Fruit fly (Drosophila melanogaster) whole organism, embryonic: Measurements from ENCODE around the gene Cnep1r2.

ENCODE experiments used
- CG10147 ChIP-seq: fragments of 200-800 bp; sonication (Bioruptor generic); optimal IDR thresholded peaks from 2 replicates; lab custom pipeline; 2019; ENCODE audit warnings: missing biosample characterization, mild to moderate bottlenecking, missing genetic modification characterization, moderate library complexity
- CG10209 ChIP-seq: fragments of 200-800 bp; sonication (Bioruptor generic); optimal IDR thresholded peaks from 3 replicates; lab custom pipeline; 2017; ENCODE audit warnings: missing biosample characterization, mild to moderate bottlenecking, missing genetic modification characterization, missing genetic modification reagents
- CG10431 ChIP-seq: fragments of 200-800 bp; sonication (Bioruptor generic); optimal IDR thresholded peaks from 3 replicates; lab custom pipeline; 2018; ENCODE audit warnings: missing biosample characterization, mild to moderate bottlenecking, missing genetic modification characterization
- CG10959 ChIP-seq: fragments of 200-800 bp; sonication (Bioruptor generic); IDR thresholded peaks from 2 replicates; pipeline ENCODE4 v1.3.6; 2022; ENCODE audit warnings: missing biosample characterization, missing genetic modification characterization
- CG11247 ChIP-seq: fragments of 200-800 bp; sonication (Bioruptor generic); IDR thresholded peaks from 2 replicates; pipeline ENCODE4 v1.3.6; 2022; ENCODE audit warnings: missing biosample characterization, missing genetic modification characterization
- CG11456 ChIP-seq: fragments of 200-800 bp; sonication (Bioruptor generic); IDR thresholded peaks from 3 replicates; pipeline ENCODE4 v1.3.6; 2022; ENCODE audit warnings: missing biosample characterization, missing genetic modification characterization
- CG12942 ChIP-seq: fragments of 200-800 bp; sonication (Bioruptor generic); optimal IDR thresholded peaks from 3 replicates; lab custom pipeline; 2016; ENCODE audit warnings: missing biosample characterization, missing genetic modification characterization
- CG13775 ChIP-seq: fragments of 200-800 bp; sonication (Bioruptor generic); optimal IDR thresholded peaks from 3 replicates; lab custom pipeline; 2017; ENCODE audit warnings: missing biosample characterization, mild to moderate bottlenecking, missing genetic modification characterization
- CG13894 ChIP-seq: fragments of 200-800 bp; sonication (Bioruptor generic); optimal IDR thresholded peaks from 3 replicates; lab custom pipeline; 2018; ENCODE audit warnings: missing biosample characterization, mild to moderate bottlenecking, missing genetic modification characterization, moderate library complexity
- CG1647 ChIP-seq: fragments of 200-800 bp; sonication (Bioruptor generic); optimal IDR thresholded peaks from 3 replicates; lab custom pipeline; 2016; ENCODE audit warnings: missing biosample characterization, missing genetic modification characterization
- CG16779 ChIP-seq: fragments of 200-800 bp; sonication (Bioruptor generic); IDR thresholded peaks from 2 replicates; pipeline ENCODE4 v1.3.6; 2022; ENCODE audit warnings: missing biosample characterization, missing genetic modification characterization
- CG16863 ChIP-seq: fragments of 200-800 bp; sonication (Bioruptor generic); optimal IDR thresholded peaks from 3 replicates; lab custom pipeline; 2016; ENCODE audit warnings: missing biosample characterization, missing genetic modification characterization
- CG17186 ChIP-seq: fragments of 200-800 bp; sonication (Bioruptor generic); optimal IDR thresholded peaks from 3 replicates; lab custom pipeline; 2017; ENCODE audit warnings: missing biosample characterization, missing genetic modification reagents, missing genetic modification characterization
- CG17829 ChIP-seq: fragments of 200-800 bp; optimal IDR thresholded peaks from 2 replicates; lab custom pipeline; 2019; ENCODE audit warnings: missing biosample characterization, mild to moderate bottlenecking, missing genetic modification characterization, moderate library complexity
- CG18476 ChIP-seq: fragments of 200-800 bp; sonication (Bioruptor generic); optimal IDR thresholded peaks from 2 replicates; lab custom pipeline; 2016; ENCODE audit warnings: missing biosample characterization, mild to moderate bottlenecking, missing genetic modification characterization
- CG18619 ChIP-seq: fragments of 200-800 bp; sonication (Bioruptor generic); optimal IDR thresholded peaks from 3 replicates; lab custom pipeline; 2017; ENCODE audit warnings: missing biosample characterization, mild to moderate bottlenecking, missing genetic modification characterization
- CG2199 ChIP-seq: fragments of 200-800 bp; sonication (Bioruptor generic); IDR thresholded peaks from 3 replicates; pipeline ENCODE4 v1.3.6; 2022; ENCODE audit warnings: missing biosample characterization, missing genetic modification characterization
- CG32767 ChIP-seq: fragments of 200-800 bp; sonication (Bioruptor generic); IDR thresholded peaks from 2 replicates; pipeline ENCODE4 v1.3.6; 2022; ENCODE audit warnings: missing biosample characterization, missing genetic modification characterization
- CG4854 ChIP-seq: fragments of 200-800 bp; sonication (Bioruptor generic); optimal IDR thresholded peaks from 2 replicates; lab custom pipeline; 2016; ENCODE audit warnings: missing biosample characterization, missing genetic modification characterization, inconsistent platforms
- CG6791 ChIP-seq: fragments of 200-800 bp; sonication (Bioruptor generic); IDR thresholded peaks from 3 replicates; pipeline ENCODE4 v1.3.6; 2022; ENCODE audit warnings: missing biosample characterization, missing genetic modification characterization; ENCODE audit not compliant: partially characterized antibody
- CG6813 ChIP-seq: fragments of 200-800 bp; sonication (Bioruptor generic); optimal IDR thresholded peaks from 2 replicates; lab custom pipeline; 2017; ENCODE audit warnings: missing biosample characterization, missing genetic modification characterization, mild to moderate bottlenecking, moderate library complexity, missing genetic modification reagents
- CG6854 ChIP-seq: fragments of 200-800 bp; sonication (Bioruptor generic); optimal IDR thresholded peaks from 3 replicates; lab custom pipeline; 2017; ENCODE audit warnings: missing biosample characterization, mild to moderate bottlenecking, missing genetic modification characterization
- CG7745 ChIP-seq: fragments of 200-800 bp; sonication (Bioruptor generic); optimal IDR thresholded peaks from 2 replicates; lab custom pipeline; 2018; ENCODE audit warnings: missing biosample characterization, mild to moderate bottlenecking, missing genetic modification characterization, moderate library complexity
- CG7928 ChIP-seq: fragments of 200-800 bp; sonication (Bioruptor generic); optimal IDR thresholded peaks from 2 replicates; lab custom pipeline; 2017; ENCODE audit warnings: missing biosample characterization, mild to moderate bottlenecking, missing genetic modification characterization
- CG9609 ChIP-seq: fragments of 200-800 bp; sonication (Bioruptor generic); optimal IDR thresholded peaks from 3 replicates; lab custom pipeline; 2016; ENCODE audit warnings: missing biosample characterization, missing genetic modification characterization
- CG9797 ChIP-seq: fragments of 200-800 bp; sonication (Bioruptor generic); optimal IDR thresholded peaks from 3 replicates; lab custom pipeline; 2018; ENCODE audit warnings: missing biosample characterization, mild to moderate bottlenecking, missing genetic modification characterization
- Camta ChIP-seq: fragments of 200-800 bp; sonication (Bioruptor generic); optimal IDR thresholded peaks from 2 replicates; lab custom pipeline; 2016; ENCODE audit warnings: missing biosample characterization, missing genetic modification characterization
- Dfd ChIP-seq, 2 experiments: fragments of >200 bp; optimal IDR thresholded peaks; 2 replicates each; lab custom pipeline; 2017; ENCODE audit warnings: missing biosample characterization in 2 of 2, missing genetic modification characterization in 2 of 2
- ERR ChIP-seq: fragments of 200-800 bp; sonication (Bioruptor generic); optimal IDR thresholded peaks from 2 replicates; lab custom pipeline; 2016; ENCODE audit warnings: missing biosample characterization, missing genetic modification characterization
- Lpt ChIP-seq: fragments of >200 bp; optimal IDR thresholded peaks from 2 replicates; lab custom pipeline; 2018; ENCODE audit warnings: missing biosample characterization, missing genetic modification characterization
- Nf-YB ChIP-seq: fragments of 200-800 bp; sonication (Bioruptor generic); optimal IDR thresholded peaks from 3 replicates; lab custom pipeline; 2019; ENCODE audit warnings: missing biosample characterization, mild to moderate bottlenecking, missing genetic modification characterization, moderate library complexity
- Side ChIP-seq: fragments of 200-800 bp; sonication (Bioruptor generic); optimal IDR thresholded peaks from 2 replicates; lab custom pipeline; 2016; ENCODE audit warnings: missing biosample characterization, missing genetic modification characterization
- Six4 ChIP-seq: fragments of 200-800 bp; sonication (Bioruptor generic); optimal IDR thresholded peaks from 2 replicates; lab custom pipeline; 2016; ENCODE audit warnings: missing biosample characterization, missing genetic modification characterization
- Sox102F ChIP-seq: fragments of 200-800 bp; sonication (Bioruptor generic); optimal IDR thresholded peaks from 2 replicates; lab custom pipeline; 2018; ENCODE audit warnings: missing biosample characterization, mild to moderate bottlenecking, missing genetic modification characterization, moderate library complexity
- ap ChIP-seq: fragments of 200-800 bp; sonication (Bioruptor generic); IDR thresholded peaks from 2 replicates; pipeline ENCODE4 v1.3.6; 2022; ENCODE audit warnings: missing biosample characterization, missing genetic modification characterization
- btn ChIP-seq: fragments of 200-800 bp; sonication (Bioruptor generic); optimal IDR thresholded peaks from 2 replicates; lab custom pipeline; 2016; ENCODE audit warnings: missing biosample characterization, missing genetic modification characterization
- crol ChIP-seq: fragments of 200-800 bp; sonication (Bioruptor generic); IDR thresholded peaks from 2 replicates; pipeline ENCODE4 v1.3.6; 2022; ENCODE audit warnings: missing biosample characterization, missing genetic modification characterization
- gsb-n ChIP-seq: fragments of 200-800 bp; sonication (Bioruptor generic); optimal IDR thresholded peaks from 3 replicates; lab custom pipeline; 2018; ENCODE audit warnings: missing biosample characterization, mild to moderate bottlenecking, missing genetic modification characterization
- hth ChIP-seq: fragments of >200 bp; optimal IDR thresholded peaks from 2 replicates; lab custom pipeline; 2017; ENCODE audit warnings: inconsistent platforms
- insv ChIP-seq, 2 experiments: fragments of 200-800 bp; sonication (Bioruptor generic); optimal IDR thresholded peaks; 3 replicates each; lab custom pipeline; 2016 to 2018; ENCODE audit warnings: missing biosample characterization in 2 of 2, missing genetic modification characterization in 2 of 2
- inv ChIP-seq: fragments of 200-800 bp; sonication (Bioruptor generic); IDR thresholded peaks from 2 replicates; pipeline ENCODE4 v1.3.6; 2022; ENCODE audit warnings: missing biosample characterization, missing genetic modification characterization; ENCODE audit not compliant: partially characterized antibody
- nau ChIP-seq: fragments of 200-800 bp; sonication (Bioruptor generic); optimal IDR thresholded peaks from 3 replicates; lab custom pipeline; 2017; ENCODE audit warnings: missing biosample characterization, mild to moderate bottlenecking, missing genetic modification characterization, missing genetic modification reagents
- nerfin-1 ChIP-seq: fragments of 200-800 bp; sonication (Bioruptor generic); optimal IDR thresholded peaks from 3 replicates; lab custom pipeline; 2019; ENCODE audit warnings: missing biosample characterization, mild to moderate bottlenecking, missing genetic modification characterization, moderate library complexity
- pum ChIP-seq: fragments of 200-800 bp; sonication (Bioruptor generic); optimal IDR thresholded peaks from 2 replicates; lab custom pipeline; 2016; ENCODE audit warnings: missing biosample characterization, missing genetic modification characterization
- ro ChIP-seq: fragments of 200-800 bp; sonication (Bioruptor generic); IDR thresholded peaks from 2 replicates; pipeline ENCODE4 v1.3.6; 2022; ENCODE audit warnings: missing biosample characterization, missing genetic modification characterization
- sob ChIP-seq: fragments of 200-800 bp; sonication (Bioruptor generic); IDR thresholded peaks from 2 replicates; pipeline ENCODE4 v1.3.6; 2022; ENCODE audit warnings: missing biosample characterization, missing genetic modification characterization
- ssp ChIP-seq: fragments of 200-800 bp; sonication (Bioruptor generic); IDR thresholded peaks from 2 replicates; pipeline ENCODE4 v1.3.6; 2022; ENCODE audit warnings: missing biosample characterization, missing genetic modification characterization
- ttk ChIP-seq: fragments of 200-800 bp; sonication (Bioruptor generic); IDR thresholded peaks from 2 replicates; pipeline ENCODE4 v2.1.2; 2022; ENCODE audit warnings: missing biosample characterization, missing genetic modification characterization
- vfl ChIP-seq: fragments of 200-800 bp; sonication (Bioruptor generic); optimal IDR thresholded peaks from 2 replicates; lab custom pipeline; 2016; ENCODE audit warnings: missing biosample characterization, missing genetic modification characterization
- vvl ChIP-seq: fragments of 200-800 bp; sonication (Bioruptor generic); IDR thresholded peaks from 2 replicates; pipeline ENCODE4 v1.3.6; 2022; ENCODE audit warnings: missing biosample characterization, missing genetic modification characterization
- wdn ChIP-seq: fragments of 200-800 bp; sonication (Bioruptor generic); IDR thresholded peaks from 2 replicates; pipeline ENCODE4 v1.3.6; 2022; ENCODE audit warnings: missing biosample characterization, missing genetic modification characterization

Gene Cnep1r2

dm6 chr3L:10683899-10684340, 46.0 kb downstream of the Cnep1r2 start (continued):
- TF ChIP-seq CG9609: peak; percentile 32
- peak; percentile 64 for TF ChIP-seq CG1647 (GFP tag; lab: Kevin White, UChicago)
- TF ChIP-seq hth: no peak
- peak; percentile 67 for TF ChIP-seq CG18619
- TF ChIP-seq crol (GFP tag; lab: Robert Waterston, UW): no peak
- TF ChIP-seq CG6813: no peak
- TF ChIP-seq CG6791 (GFP tag; lab: Robert Waterston, UW): no peak
- no peak for TF ChIP-seq CG6854 (GFP tag; lab: Kevin White, UChicago)
- peak; percentile 46 for TF ChIP-seq Six4 (GFP tag; lab: Kevin White, UChicago)
- no peak for TF ChIP-seq CG7745 (tag; lab: Kevin White, UChicago)
- no peak for TF ChIP-seq CG10431 (GFP tag; lab: Kevin White, UChicago)
- TF ChIP-seq CG18476: peak; percentile 54
- no peak for TF ChIP-seq Lpt (GFP tag; lab: Kevin White, UChicago)
- 0 out of 2 replicates have a peak, but pooled peaks have one; percentile 53 for TF ChIP-seq sob (GFP tag; lab: Robert Waterston, UW)
- TF ChIP-seq CG2199 (GFP tag; lab: Robert Waterston, UW): 0 out of 3 replicates have a peak, but pooled peaks have one; percentile 59
- TF ChIP-seq CG4854 (GFP tag; lab: Kevin White, UChicago): peak; percentile 58
- TF ChIP-seq CG12942 (GFP tag; lab: Kevin White, UChicago): peak; percentile 41
- peak; percentile 25; the same call in 1 of the 2 replicates for TF ChIP-seq wdn
- TF ChIP-seq ssp (GFP tag; lab: Robert Waterston, UW): peak; percentile 56
- peak; percentile 63 for TF ChIP-seq nau (GFP tag; lab: Kevin White, UChicago)
- TF ChIP-seq CG13775 (GFP tag; lab: Kevin White, UChicago): peak; percentile 49
- no peak for TF ChIP-seq inv
- peak; percentile 58; the same call in 1 of the 2 replicates for TF ChIP-seq vvl (GFP tag; lab: Robert Waterston, UW)
- TF ChIP-seq CG16779 (GFP tag; lab: Robert Waterston, UW): 0 out of 2 replicates have a peak, but pooled peaks have one; percentile 28
- peak; percentile 29 for TF ChIP-seq CG7928 (GFP tag; lab: Kevin White, UChicago)
- peak; percentile 38; the same call in 1 of the 2 replicates for TF ChIP-seq ap (GFP tag; lab: Robert Waterston, UW)
- TF ChIP-seq CG10147: peak; percentile 54
- TF ChIP-seq CG17186 (GFP tag; lab: Kevin White, UChicago): no peak
- no peak for TF ChIP-seq CG11247 (GFP tag; lab: Robert Waterston, UW)
- peak; percentile 70; the same call in 2 of the 3 replicates for TF ChIP-seq CG11456 (GFP tag; lab: Robert Waterston, UW)
- peak; percentile 12 for TF ChIP-seq CG16863
- TF ChIP-seq gsb-n (tag; lab: Kevin White, UChicago): peak; percentile 1
- TF ChIP-seq nerfin-1: peak; percentile 54
- no peak for TF ChIP-seq CG9797 (GFP tag; lab: Kevin White, UChicago)
- peak; percentile 16 for TF ChIP-seq Nf-YB (GFP tag; lab: Kevin White, UChicago)
- TF ChIP-seq ro: no peak
- peak; percentile 25 for TF ChIP-seq CG17829 (tag; lab: Kevin White, UChicago)
- TF ChIP-seq insv (GFP tag; optimal IDR thresholded peaks at IDR 0.05; lab: Kevin White, UChicago): no peak
- peak; percentile 52 for TF ChIP-seq Camta (GFP tag; lab: Kevin White, UChicago)
- peak; percentile 54; the same call in 1 of the 2 replicates for TF ChIP-seq CG32767
- peak; percentile 13 for TF ChIP-seq btn (GFP tag; lab: Kevin White, UChicago)
- peak; percentile 22 for TF ChIP-seq ERR (GFP tag; lab: Kevin White, UChicago)
- no peak for TF ChIP-seq CG13894 (tag; lab: Kevin White, UChicago)
- no peak for TF ChIP-seq Dfd (GFP tag; optimal IDR thresholded peaks at IDR 0.05; lab: Kevin White, UChicago)
- peak; percentile 6 for TF ChIP-seq vfl (GFP tag; lab: Kevin White, UChicago)
- peak; percentile 77 for TF ChIP-seq Side (GFP tag; lab: Kevin White, UChicago)
- peak; percentile 54 for TF ChIP-seq ttk (GFP tag; lab: Robert Waterston, UW)
- TF ChIP-seq pum (GFP tag; lab: Kevin White, UChicago): peak; percentile 80
- TF ChIP-seq CG10209 (GFP tag; lab: Kevin White, UChicago): peak; percentile 64
- TF ChIP-seq Sox102F (GFP tag; lab: Kevin White, UChicago): no peak
- TF ChIP-seq CG10959 (GFP tag; lab: Robert Waterston, UW): 0 out of 2 replicates have a peak, but pooled peaks have one; percentile 27
